Worm (Caenorhabditis elegans) whole organism, early embryonic: ENCODE measurements around the gene T05D4.2.

Experiments
- ama-1 ChIP-seq: fragments of 150-350 bp; optimal IDR thresholded peaks from 2 replicates; lab custom pipeline; 2014
- ets-7 ChIP-seq: sonication (generic microtip); optimal IDR thresholded peaks from 2 replicates; lab custom pipeline; 2016; ENCODE audit warnings: missing genotype, missing genetic modification characterization, missing compliant biosample characterization
- flt-1 ChIP-seq: fragments of 200-800 bp; sonication (Bioruptor generic); IDR thresholded peaks from 2 replicates; pipeline ENCODE4 v1.3.6; 2022; ENCODE audit warnings: missing genetic modification characterization, missing compliant biosample characterization
- hmg-4 ChIP-seq: fragments of 200-800 bp; sonication (Bioruptor generic); optimal IDR thresholded peaks from 2 replicates; lab custom pipeline; 2018; ENCODE audit warnings: mild to moderate bottlenecking, missing genetic modification characterization, missing compliant biosample characterization
- hnd-1 ChIP-seq: sonication (generic microtip); optimal IDR thresholded peaks from 2 replicates; lab custom pipeline; 2016; ENCODE audit warnings: missing genetic modification characterization, missing compliant biosample characterization
- pes-1 ChIP-seq: fragments of 200-800 bp; sonication (Bioruptor generic); IDR thresholded peaks from 2 replicates; pipeline ENCODE4 v1.3.6; 2022; ENCODE audit warnings: missing genetic modification reagents, missing genetic modification characterization, missing compliant biosample characterization
- tbx-37 ChIP-seq: fragments of 200-800 bp; sonication (Bioruptor generic); conservative IDR thresholded peaks from 2 replicates; pipeline ENCODE4 v1.3.6; 2022; ENCODE audit warnings: missing genetic modification reagents, missing genetic modification characterization, missing compliant biosample characterization
- tra-4 ChIP-seq: sonication (generic microtip); optimal IDR thresholded peaks from 2 replicates; lab custom pipeline; 2017; ENCODE audit warnings: missing genetic modification characterization, missing compliant biosample characterization

DNA sequence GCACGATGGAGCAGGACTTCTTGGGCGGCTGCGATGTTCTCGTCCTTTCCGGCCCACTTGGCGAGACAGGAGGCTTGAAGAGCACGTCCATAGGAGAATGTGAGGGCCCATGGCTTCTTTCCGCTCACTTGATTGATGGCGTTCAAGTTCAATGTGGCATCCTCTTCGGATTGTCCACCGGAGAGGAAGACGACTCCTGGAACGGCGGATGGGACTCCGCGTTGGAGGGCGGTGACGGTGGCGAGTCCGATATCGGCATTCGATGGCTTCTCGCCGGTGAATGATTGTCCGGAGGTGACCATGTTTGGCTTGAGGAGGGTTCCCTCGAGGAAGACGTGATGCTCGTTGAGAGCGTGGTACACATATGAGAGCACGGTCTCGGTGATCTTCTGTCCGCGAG lies 701 bp upstream of the T05D4.2 start:
- no peak for TF ChIP-seq tra-4 (tag; lab: Kevin White, UChicago)
- no peak for TF ChIP-seq ama-1 (lab: Kevin White, UChicago)
- TF ChIP-seq flt-1 (GFP tag; lab: Robert Waterston, UW), result no peak
- TF ChIP-seq hnd-1, result no peak
- TF ChIP-seq hmg-4, result no peak
- no peak for TF ChIP-seq pes-1 (GFP tag; lab: Robert Waterston, UW)
- no peak for TF ChIP-seq tbx-37 (GFP tag; lab: Robert Waterston, UW)
- TF ChIP-seq ets-7 (tag; lab: Kevin White, UChicago), result no peak
